Fruit fly (Drosophila melanogaster) ovary, adult (tissue): ENCODE results near the gene Vm26Aa.
A peak's percentile ranks its signal among the peaks of the same experiment; 100 is the strongest.

Experiments
- CG17801 ChIP-seq: fragments of 200-800 bp; optimal IDR thresholded peaks from 2 replicates; lab custom pipeline; 2019; ENCODE audit warnings: missing biosample characterization, mild to moderate bottlenecking, missing genetic modification characterization, moderate library complexity; ENCODE audit not compliant: partially characterized antibody

Vm26Aa gene

DNA sequence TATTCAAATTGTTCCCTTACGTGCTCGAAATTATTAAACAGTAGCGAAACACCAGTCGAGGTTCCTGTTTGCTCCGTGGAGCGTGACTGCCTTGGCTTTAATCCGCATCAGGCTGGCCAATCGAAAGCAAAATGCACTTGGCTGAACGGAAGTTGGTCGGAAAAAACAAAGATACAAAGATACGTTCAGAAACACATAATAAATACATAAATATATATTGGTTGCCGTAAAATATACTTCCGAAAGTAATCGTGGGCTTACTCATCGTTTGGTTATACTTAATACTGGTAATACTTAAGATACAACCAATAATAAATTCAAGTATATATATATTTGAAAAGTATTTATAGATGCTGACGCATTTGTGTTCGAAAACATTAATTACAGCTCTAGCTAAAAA lies 4.7 kb upstream of the Vm26Aa start, which contains the start of gene psd:
psd (minus strand) TSS at position 101 of the 400 bp plus-strand sequence.
- TF ChIP-seq CG17801 (GFP tag; lab: Kevin White, UChicago) = no peak

DNA sequence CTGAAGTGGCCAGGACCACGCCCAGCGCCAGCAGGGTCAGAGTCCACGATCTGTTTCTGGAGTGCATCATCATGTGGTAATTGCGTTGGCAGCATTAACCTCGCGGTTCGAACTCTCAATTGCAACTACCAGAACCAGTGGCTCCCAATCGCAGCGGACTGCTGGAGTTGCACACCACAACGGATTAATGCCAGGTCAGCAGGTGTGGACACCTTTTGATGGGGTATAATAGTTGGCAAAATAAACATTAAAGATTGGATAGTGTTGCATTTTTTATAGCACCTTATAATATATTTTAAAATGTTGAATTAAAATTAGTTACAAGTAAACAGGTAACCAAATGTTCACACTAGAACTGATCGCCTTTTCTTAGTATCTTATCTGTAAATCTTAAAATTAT lies 4.1 kb upstream of the Vm26Aa start:
- no peak for TF ChIP-seq CG17801 (GFP tag; lab: Kevin White, UChicago)

DNA sequence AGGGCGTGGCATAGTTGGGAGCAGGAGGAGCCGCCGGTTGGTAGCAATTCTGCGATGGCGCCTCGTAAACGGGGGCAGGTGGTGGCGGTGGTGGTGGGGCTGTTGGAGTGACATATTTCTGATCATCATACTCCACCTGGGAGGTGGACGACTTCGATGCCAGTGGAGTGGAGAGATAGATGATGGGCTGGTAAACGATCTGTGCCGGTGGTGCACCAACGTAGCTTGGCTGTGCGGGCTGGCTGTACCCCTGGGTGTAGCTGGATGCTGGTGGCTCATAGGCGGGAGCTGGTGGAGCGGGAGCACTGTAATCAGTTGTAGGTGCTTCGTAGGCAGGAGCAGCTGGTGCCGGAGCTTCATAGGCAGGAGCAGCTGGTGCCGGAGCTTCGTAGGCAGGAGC lies 3.1 kb upstream of the Vm26Aa start:
- TF ChIP-seq CG17801 (GFP tag; lab: Kevin White, UChicago) = no peak

DNA sequence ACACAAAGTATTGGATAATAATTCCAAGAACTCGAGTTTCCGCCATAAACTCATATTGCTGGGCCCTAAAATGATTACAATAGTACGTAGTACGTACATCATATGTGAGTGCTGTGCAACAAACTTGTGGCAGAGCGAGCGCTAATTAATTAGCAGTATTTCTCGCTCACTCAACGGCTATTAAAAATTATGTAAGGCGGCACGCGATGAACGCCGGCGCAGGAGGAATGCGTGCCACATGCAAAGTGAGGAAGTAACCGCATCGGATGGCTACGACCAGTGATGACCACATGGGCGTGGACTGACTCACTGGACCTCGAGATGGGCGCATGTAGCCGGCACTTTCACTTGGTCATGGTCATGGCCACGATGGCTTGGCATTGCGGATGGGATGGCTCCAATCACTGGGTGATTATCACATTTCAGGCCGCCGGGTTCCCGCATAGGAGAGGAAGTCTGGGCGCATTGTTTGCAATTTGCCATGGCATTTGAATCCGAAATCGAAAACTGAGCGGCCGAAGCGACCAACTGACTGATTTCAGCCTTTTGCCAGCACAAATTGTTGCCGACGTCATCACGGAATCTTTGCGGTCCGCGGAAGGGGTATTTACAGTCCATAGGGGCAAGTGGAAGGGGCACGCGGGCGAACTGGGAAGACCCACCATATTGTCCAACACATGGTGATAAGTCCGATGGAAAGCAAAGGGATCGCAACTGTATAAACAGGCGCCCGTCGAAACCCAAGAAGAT lies 1.2 kb upstream of the Vm26Aa start:
- no peak for TF ChIP-seq CG17801 (GFP tag; lab: Kevin White, UChicago)

DNA sequence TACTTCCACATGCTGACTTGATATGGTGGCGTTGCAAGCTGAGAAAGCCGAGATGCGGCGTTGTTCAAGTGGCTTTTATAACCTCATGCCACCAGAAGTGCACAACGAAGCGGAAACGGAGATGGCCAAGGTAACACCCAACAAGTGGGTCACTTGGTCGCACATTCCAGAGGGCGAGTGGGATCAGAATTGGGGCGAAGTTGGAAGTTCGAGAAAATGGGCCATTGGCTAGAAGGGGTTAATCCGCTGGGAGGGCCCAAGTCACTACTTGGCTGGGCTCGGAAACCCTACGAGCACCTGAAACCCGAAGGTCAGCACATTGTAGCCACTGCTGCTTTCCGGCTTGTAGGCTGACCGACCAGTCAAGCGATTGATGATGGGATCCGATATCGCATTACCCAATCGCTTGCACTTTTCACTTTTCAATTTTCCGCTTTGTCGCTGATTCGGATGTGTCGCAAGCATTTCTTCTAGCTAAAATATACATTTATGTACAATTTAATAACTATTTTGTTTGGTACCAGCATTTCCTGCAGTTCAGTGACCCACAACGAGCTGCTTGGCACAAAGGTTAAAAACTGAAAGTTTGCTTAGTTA lies 1.5 kb downstream of the Vm26Aa start, which contains the start of gene Vm26Ac:
Vm26Ac (minus strand) TSS at position 51 of the 597 bp plus-strand sequence.
- no peak for TF ChIP-seq CG17801 (GFP tag; lab: Kevin White, UChicago)

DNA sequence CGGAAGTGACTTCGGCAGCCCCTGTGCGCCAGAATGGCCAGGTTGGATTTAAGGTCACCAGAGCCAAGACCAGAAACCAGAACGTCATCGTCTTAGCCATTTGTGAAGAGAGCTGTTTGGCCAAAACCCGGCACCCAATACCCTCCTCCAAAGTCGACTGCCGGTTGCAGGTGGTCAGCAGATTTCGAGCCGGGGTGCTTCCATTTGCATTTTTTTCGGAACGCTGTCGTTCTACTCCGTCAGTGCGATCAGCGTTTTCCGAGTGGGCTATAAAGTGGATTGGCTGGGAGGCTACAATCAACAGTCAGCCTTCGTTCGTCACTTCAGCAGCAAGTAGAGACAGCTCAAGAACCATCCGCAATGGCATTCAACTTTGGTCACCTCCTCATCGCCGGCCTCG lies 3.4 kb downstream of the Vm26Aa start, which contains the start of the genes CG13998 and Vm26Ab:
CG13998 (minus strand) TSS at position 114 of the 400 bp plus-strand sequence.
Vm26Ab (plus strand) TSS at position 299 of the 400 bp plus-strand sequence.
- peak; percentile 23 for TF ChIP-seq CG17801 (GFP tag; lab: Kevin White, UChicago)

DNA sequence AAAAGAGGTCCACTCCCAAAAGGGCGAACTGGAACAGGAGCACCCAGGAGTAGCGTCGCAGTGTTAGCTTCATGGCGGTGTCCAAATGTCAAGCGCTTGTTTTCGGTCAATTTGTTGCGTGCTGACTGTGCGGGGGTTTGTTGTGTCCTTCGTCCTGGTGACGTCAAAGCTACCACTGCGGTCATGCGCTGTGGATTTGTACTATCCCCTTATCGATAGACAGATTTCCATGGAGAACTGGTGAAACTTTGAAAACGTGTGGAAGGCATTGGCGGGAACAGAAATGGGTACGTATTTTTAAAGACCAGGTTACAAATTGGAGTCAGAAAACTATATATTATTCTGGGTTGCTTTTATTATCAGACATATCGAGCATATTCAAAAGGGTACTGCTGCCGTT lies 4.0 kb downstream of the Vm26Aa start, which contains the start of gene CG13999:
CG13999 (minus strand) TSS at position 314 of the 400 bp plus-strand sequence.
- TF ChIP-seq CG17801 (GFP tag; lab: Kevin White, UChicago) = no peak

DNA sequence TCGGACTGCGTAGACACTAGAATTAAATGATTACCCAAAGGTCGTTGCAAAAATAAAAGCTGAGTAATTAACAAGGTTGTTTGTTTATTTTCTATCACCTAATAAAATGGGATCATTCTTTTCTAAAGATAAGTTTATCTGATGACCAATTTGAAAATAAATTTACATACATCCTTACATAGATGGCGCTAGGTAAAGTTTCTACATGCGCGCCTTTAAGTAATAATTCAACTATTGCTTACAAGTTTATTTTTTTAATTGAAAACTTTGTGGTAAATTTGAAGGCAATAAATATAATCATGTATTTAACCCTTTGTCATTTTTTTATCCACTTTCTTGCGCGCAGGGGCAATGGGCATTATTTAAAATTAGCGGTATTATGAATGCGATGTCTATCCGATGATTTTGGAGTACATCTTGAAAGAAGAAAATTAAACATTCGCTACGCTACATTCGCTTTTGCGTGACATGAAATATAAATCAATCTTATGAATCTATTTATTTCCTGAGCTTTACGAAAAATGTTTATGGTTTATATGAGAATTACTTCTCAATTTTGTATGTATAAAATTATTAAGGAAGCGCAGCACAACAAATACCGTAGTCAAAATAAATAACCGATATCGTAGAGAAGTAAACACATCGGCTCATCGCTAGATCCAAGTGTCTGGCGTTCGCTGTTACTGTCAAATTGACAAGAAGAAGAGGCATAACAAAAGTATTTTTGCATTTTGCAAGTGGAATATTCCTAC lies 11.2 kb downstream of the Vm26Aa start, which contains the start of gene CG9044:
CG9044 (plus strand) TSS at position 676 of the 752 bp plus-strand sequence.
- peak; percentile 9 for TF ChIP-seq CG17801 (GFP tag; lab: Kevin White, UChicago)

DNA sequence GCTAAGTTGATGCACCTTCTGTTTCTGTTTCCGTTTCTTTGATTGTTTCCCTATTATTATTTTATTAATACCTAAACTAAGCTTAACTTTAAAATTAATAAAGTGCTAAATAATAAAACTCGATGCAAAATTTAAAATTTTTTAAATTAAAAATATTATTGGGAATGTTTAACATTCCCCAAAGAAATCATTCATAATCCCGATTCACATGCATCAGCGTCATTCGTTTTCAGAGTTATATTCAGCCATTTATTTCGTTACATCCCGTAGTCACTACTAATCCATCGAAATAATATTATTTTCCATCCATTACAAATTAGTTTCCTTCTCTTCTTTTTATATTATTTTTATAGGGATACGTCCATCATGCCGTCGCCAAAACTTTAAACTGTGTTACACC lies 12.6 kb downstream of the Vm26Aa start:
- TF ChIP-seq CG17801 (GFP tag; lab: Kevin White, UChicago) = no peak

DNA sequence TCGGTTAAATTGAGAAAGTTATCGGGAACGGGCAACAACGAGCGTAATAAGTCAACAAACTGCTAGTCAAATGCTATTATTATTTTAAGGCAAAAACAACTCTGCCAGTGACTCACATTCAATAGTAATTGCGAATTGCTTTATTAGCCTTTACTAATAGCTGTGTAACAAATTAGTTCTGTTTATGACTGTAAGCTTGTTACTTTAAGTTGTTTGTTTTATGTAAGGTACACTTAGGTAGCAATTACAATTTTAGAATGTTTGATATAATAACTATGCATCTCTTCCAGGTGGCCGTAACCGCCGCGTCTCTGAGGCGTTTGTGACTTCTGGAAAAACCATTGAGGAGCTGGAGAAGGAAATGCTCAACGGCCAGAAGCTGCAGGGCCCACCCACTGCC lies 13.4 kb downstream of the Vm26Aa start:
- peak; percentile 50 for TF ChIP-seq CG17801 (GFP tag; lab: Kevin White, UChicago)

DNA sequence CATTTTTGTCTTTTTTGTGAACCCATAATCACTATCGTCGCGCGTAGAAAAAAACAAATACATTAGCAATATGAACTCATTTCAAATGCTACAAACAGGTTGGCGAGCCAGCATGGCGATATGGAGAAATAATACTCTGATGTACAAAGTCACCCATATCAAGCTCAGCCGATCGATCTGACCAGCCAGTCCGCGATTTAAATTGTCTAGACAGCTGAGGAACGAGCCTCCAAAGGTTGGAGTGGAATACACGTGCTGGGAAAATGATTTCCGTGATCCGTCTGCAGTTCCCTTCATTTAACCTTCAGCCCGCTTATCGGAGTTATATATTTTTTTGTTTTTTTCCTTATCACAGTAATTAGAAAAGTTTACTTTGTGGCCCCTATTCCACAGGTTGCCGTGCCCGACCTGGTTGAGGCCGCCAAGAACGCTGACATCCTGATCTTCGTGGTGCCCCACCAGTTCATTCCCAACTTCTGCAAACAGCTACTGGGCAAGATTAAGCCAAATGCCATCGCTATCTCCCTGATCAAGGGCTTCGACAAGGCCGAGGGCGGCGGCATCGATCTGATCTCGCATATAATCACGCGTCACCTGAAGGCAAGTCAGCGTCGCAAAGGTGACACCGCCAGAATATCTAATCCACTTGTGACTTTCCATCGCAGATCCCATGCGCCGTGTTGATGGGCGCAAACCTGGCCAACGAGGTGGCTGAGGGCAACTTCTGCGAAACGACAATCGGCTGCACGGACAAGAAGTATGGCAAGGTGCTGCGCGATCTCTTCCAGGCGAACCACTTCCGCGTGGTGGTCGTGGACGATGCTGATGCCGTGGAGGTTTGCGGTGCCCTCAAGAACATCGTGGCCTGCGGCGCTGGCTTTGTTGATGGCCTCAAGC lies 14.2 kb downstream of the Vm26Aa start:
- TF ChIP-seq CG17801 (GFP tag; lab: Kevin White, UChicago) = no peak

DNA sequence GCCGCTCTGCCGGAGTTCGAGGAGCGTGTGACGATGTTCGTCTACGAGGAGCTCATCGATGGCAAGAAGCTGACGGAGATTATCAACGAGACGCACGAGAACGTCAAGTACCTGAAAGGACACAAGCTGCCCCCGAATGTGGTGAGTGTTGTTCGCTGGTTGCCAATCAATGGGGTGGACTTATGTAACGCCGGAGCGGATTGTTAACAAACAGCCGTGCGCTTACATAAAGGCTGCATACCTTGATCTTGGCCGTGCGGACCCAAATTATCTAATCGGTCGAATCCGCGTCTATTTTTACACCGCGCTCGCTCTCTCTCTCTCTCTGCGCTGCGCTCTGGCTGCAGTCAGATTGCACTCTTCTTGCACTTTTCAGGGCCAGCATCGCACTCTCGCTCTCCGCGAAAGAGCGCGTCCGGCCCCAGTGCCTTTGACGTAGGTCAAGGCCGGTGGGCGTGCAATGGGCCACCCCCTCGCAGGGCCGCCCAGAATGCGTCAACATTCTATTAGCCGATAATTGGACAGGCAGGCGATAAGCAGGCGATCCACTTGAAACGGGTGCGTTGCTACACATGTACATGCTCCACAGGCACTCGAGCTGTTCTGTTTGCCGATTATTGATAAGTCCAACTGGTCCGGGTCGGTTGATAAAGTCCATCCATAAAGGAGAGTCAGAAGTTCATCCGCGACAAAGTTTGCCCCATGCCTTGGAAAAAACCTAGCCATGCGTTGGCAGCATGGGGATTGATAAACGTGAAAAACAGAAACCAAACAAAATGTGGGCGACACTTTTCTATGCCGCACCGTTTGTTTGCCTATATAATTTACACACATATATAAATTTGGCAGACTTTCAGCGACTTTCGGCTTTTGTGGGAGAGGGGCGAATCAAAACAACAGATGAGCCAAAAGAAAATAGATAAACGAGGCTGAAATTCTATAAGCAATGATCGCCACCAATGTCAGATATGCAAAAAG lies 15.5 kb downstream of the Vm26Aa start:
- TF ChIP-seq CG17801 (GFP tag; lab: Kevin White, UChicago) = no peak
